Fruit fly (Drosophila melanogaster) whole organism, embryonic: ENCODE data around the gene ZnT77C.
A peak's percentile ranks its signal among the peaks of the same experiment; 100 is the strongest.

Experiments used
- ATbp ChIP-seq: fragments of 200-800 bp; sonication (Bioruptor generic); optimal IDR thresholded peaks from 2 replicates; lab custom pipeline; 2017; ENCODE audit warnings: missing biosample characterization, mild to moderate bottlenecking, missing genetic modification characterization, missing genetic modification reagents
- Ada2b ChIP-seq: fragments of 200-800 bp; sonication (Bioruptor generic); IDR thresholded peaks from 2 replicates; pipeline ENCODE4 v1.3.6; 2022; ENCODE audit warnings: missing biosample characterization, missing genetic modification characterization
- Asciz ChIP-seq: fragments of 200-800 bp; sonication (Bioruptor generic); optimal IDR thresholded peaks from 2 replicates; lab custom pipeline; 2017; ENCODE audit warnings: missing biosample characterization, mild to moderate bottlenecking, missing genetic modification characterization, missing genetic modification reagents
- BtbVII ChIP-seq: fragments of 200-800 bp; sonication (Bioruptor generic); optimal IDR thresholded peaks from 3 replicates; lab custom pipeline; 2017; ENCODE audit warnings: missing biosample characterization, mild to moderate bottlenecking, missing genetic modification characterization
- CG10209 ChIP-seq: fragments of 200-800 bp; sonication (Bioruptor generic); optimal IDR thresholded peaks from 3 replicates; lab custom pipeline; 2017; ENCODE audit warnings: missing biosample characterization, mild to moderate bottlenecking, missing genetic modification characterization, missing genetic modification reagents
- CG10979 ChIP-seq: fragments of 200-800 bp; sonication (Bioruptor generic); optimal IDR thresholded peaks from 2 replicates; lab custom pipeline; 2018; ENCODE audit warnings: missing biosample characterization, mild to moderate bottlenecking, missing genetic modification characterization, moderate library complexity
- CG12155 ChIP-seq: fragments of 200-800 bp; sonication (Bioruptor generic); optimal IDR thresholded peaks from 3 replicates; lab custom pipeline; 2016; ENCODE audit warnings: missing biosample characterization, missing genetic modification characterization
- CG12236 ChIP-seq: fragments of 200-800 bp; sonication (Bioruptor generic); optimal IDR thresholded peaks from 2 replicates; lab custom pipeline; 2016; ENCODE audit warnings: missing biosample characterization, missing genetic modification characterization
- CG12391 ChIP-seq: fragments of 200-800 bp; sonication (Bioruptor generic); optimal IDR thresholded peaks from 3 replicates; lab custom pipeline; 2018; ENCODE audit warnings: missing biosample characterization, mild to moderate bottlenecking, missing genetic modification characterization, moderate library complexity
- CG13624 ChIP-seq: fragments of 200-800 bp; sonication (Bioruptor generic); optimal IDR thresholded peaks from 2 replicates; lab custom pipeline; 2016; ENCODE audit warnings: missing biosample characterization, missing genetic modification characterization
- CG14014 ChIP-seq: fragments of 200-800 bp; sonication (Bioruptor generic); IDR thresholded peaks from 2 replicates; pipeline ENCODE4 v1.3.6; 2022; ENCODE audit warnings: missing biosample characterization, missing genetic modification characterization
- CG14441 ChIP-seq: fragments of 200-800 bp; sonication (Bioruptor generic); IDR thresholded peaks from 2 replicates; pipeline ENCODE4 v1.3.6; 2022; ENCODE audit warnings: missing biosample characterization, missing genetic modification characterization
- CG17328 ChIP-seq: fragments of 200-800 bp; sonication (Bioruptor generic); IDR thresholded peaks from 2 replicates; pipeline ENCODE4 v1.3.6; 2022; ENCODE audit warnings: missing biosample characterization, missing genetic modification characterization
- CG17612 ChIP-seq: fragments of 200-800 bp; sonication (Bioruptor generic); IDR thresholded peaks from 2 replicates; pipeline ENCODE4 v1.3.6; 2022; ENCODE audit warnings: missing biosample characterization, missing genetic modification characterization
- CG18011 ChIP-seq: fragments of 200-800 bp; sonication (Bioruptor generic); optimal IDR thresholded peaks from 2 replicates; lab custom pipeline; 2017; ENCODE audit warnings: missing biosample characterization, missing genetic modification characterization, mild to moderate bottlenecking, moderate library complexity, missing genotype
- CG3281 ChIP-seq: fragments of 200-800 bp; sonication (Bioruptor generic); optimal IDR thresholded peaks from 3 replicates; lab custom pipeline; 2017; ENCODE audit warnings: missing biosample characterization, mild to moderate bottlenecking, missing genetic modification characterization
- CG33557 ChIP-seq: fragments of 200-800 bp; sonication (Bioruptor generic); optimal IDR thresholded peaks from 2 replicates; lab custom pipeline; 2019; ENCODE audit warnings: missing biosample characterization, mild to moderate bottlenecking, missing genetic modification characterization, moderate library complexity
- CG6654 ChIP-seq: fragments of 200-800 bp; sonication (Bioruptor generic); optimal IDR thresholded peaks from 2 replicates; lab custom pipeline; 2017; ENCODE audit warnings: missing biosample characterization, mild to moderate bottlenecking, missing genetic modification characterization
- CG9797 ChIP-seq: fragments of 200-800 bp; sonication (Bioruptor generic); optimal IDR thresholded peaks from 3 replicates; lab custom pipeline; 2018; ENCODE audit warnings: missing biosample characterization, mild to moderate bottlenecking, missing genetic modification characterization
- CoRest ChIP-seq: fragments of 200-800 bp; sonication (Bioruptor generic); optimal IDR thresholded peaks from 3 replicates; lab custom pipeline; 2018; ENCODE audit warnings: missing biosample characterization, mild to moderate bottlenecking, missing genetic modification characterization, moderate library complexity
- Doc2 ChIP-seq: fragments of 200-800 bp; sonication (Bioruptor generic); IDR thresholded peaks from 2 replicates; pipeline ENCODE4 v1.3.6; 2022; ENCODE audit warnings: missing biosample characterization, missing genetic modification characterization
- Eip74EF ChIP-seq, 2 experiments: fragments of 200-800 bp in 1 of 2; fragments of >200 bp in 1 of 2; sonication (Bioruptor generic) in 1 of 2; optimal IDR thresholded peaks; 2 replicates each; lab custom pipeline; 2017 to 2019; ENCODE audit warnings: missing biosample characterization in 2 of 2, missing genetic modification characterization in 2 of 2, mild to moderate bottlenecking in 1 of 2, moderate library complexity in 1 of 2
- Hr39 ChIP-seq: fragments of >200 bp; optimal IDR thresholded peaks from 2 replicates; lab custom pipeline; 2017
- Jarid2 ChIP-seq: fragments of 200-800 bp; sonication (Bioruptor generic); optimal IDR thresholded peaks from 3 replicates; lab custom pipeline; 2017; ENCODE audit warnings: mild to moderate bottlenecking, missing biosample characterization, missing genetic modification reagents, missing genetic modification characterization
- Kr ChIP-seq: fragments of 200-800 bp; sonication (Bioruptor generic); optimal IDR thresholded peaks from 2 replicates; lab custom pipeline; 2017; ENCODE audit warnings: missing biosample characterization, mild to moderate bottlenecking, missing genetic modification characterization
- Meics ChIP-seq: fragments of 200-800 bp; sonication (Bioruptor generic); optimal IDR thresholded peaks from 2 replicates; lab custom pipeline; 2017; ENCODE audit warnings: missing biosample characterization, mild to moderate bottlenecking, missing genetic modification characterization
- NFAT ChIP-seq: fragments of 200-800 bp; sonication (Bioruptor generic); IDR thresholded peaks from 2 replicates; pipeline ENCODE4 v1.3.6; 2022; ENCODE audit warnings: missing biosample characterization, missing genetic modification characterization
- Nf-YA ChIP-seq: fragments of 200-800 bp; sonication (Bioruptor generic); IDR thresholded peaks from 2 replicates; pipeline ENCODE4 v1.3.6; 2022; ENCODE audit warnings: missing biosample characterization, missing genetic modification characterization
- Oaz ChIP-seq: fragments of 200-800 bp; sonication (Bioruptor generic); IDR thresholded peaks from 2 replicates; pipeline ENCODE4 v1.3.6; 2022; ENCODE audit warnings: missing biosample characterization, missing genetic modification characterization
- Sox100B ChIP-seq: fragments of 200-800 bp; sonication (Bioruptor generic); optimal IDR thresholded peaks from 3 replicates; lab custom pipeline; 2018; ENCODE audit warnings: missing biosample characterization, mild to moderate bottlenecking, missing genetic modification characterization
- TFAM ChIP-seq: fragments of 200-800 bp; sonication (Bioruptor generic); optimal IDR thresholded peaks from 2 replicates; lab custom pipeline; 2017; ENCODE audit warnings: missing biosample characterization, missing genetic modification characterization, inconsistent platforms
- Xrp1 ChIP-seq: fragments of 200-800 bp; sonication (Bioruptor generic); IDR thresholded peaks from 2 replicates; pipeline ENCODE4 v1.3.6; 2022; ENCODE audit warnings: missing biosample characterization, missing genetic modification characterization
- ase ChIP-seq: fragments of 200-800 bp; sonication (Bioruptor generic); IDR thresholded peaks from 3 replicates; pipeline ENCODE4 v1.3.6; 2022; ENCODE audit warnings: missing biosample characterization, missing genetic modification characterization
- cwo ChIP-seq: fragments of 200-800 bp; sonication (Bioruptor generic); optimal IDR thresholded peaks from 3 replicates; lab custom pipeline; 2017; ENCODE audit warnings: missing biosample characterization, missing genetic modification characterization, mild to moderate bottlenecking, moderate library complexity, missing genetic modification reagents
- ftz-f1 ChIP-seq: fragments of 200-800 bp; sonication (Bioruptor generic); optimal IDR thresholded peaks from 2 replicates; lab custom pipeline; 2016; ENCODE audit warnings: missing biosample characterization, missing genetic modification characterization
- gce ChIP-seq: fragments of 200-800 bp; sonication (Bioruptor generic); IDR thresholded peaks from 3 replicates; pipeline ENCODE4 v1.3.6; 2022; ENCODE audit warnings: missing biosample characterization, missing genetic modification characterization
- gcm ChIP-seq: fragments of 200-800 bp; sonication (Bioruptor generic); optimal IDR thresholded peaks from 2 replicates; lab custom pipeline; 2019; ENCODE audit warnings: missing biosample characterization, mild to moderate bottlenecking, missing genetic modification characterization, moderate library complexity
- grn ChIP-seq: fragments of 200-800 bp; sonication (Bioruptor generic); optimal IDR thresholded peaks from 3 replicates; lab custom pipeline; 2017; ENCODE audit warnings: missing biosample characterization, missing genetic modification characterization
- ham ChIP-seq: fragments of 200-800 bp; sonication (Bioruptor generic); IDR thresholded peaks from 2 replicates; pipeline ENCODE4 v1.3.6; 2022; ENCODE audit warnings: missing biosample characterization, missing genetic modification characterization
- ken ChIP-seq: fragments of 200-800 bp; sonication (Bioruptor generic); IDR thresholded peaks from 3 replicates; pipeline ENCODE4 v1.3.6; 2022; ENCODE audit warnings: missing biosample characterization, missing genetic modification characterization
- maf-S ChIP-seq: fragments of 200-800 bp; sonication (Bioruptor generic); optimal IDR thresholded peaks from 2 replicates; lab custom pipeline; 2016; ENCODE audit warnings: missing biosample characterization, missing genetic modification characterization
- mirr ChIP-seq: fragments of 200-800 bp; sonication (Bioruptor generic); optimal IDR thresholded peaks from 3 replicates; lab custom pipeline; 2018; ENCODE audit warnings: missing biosample characterization, mild to moderate bottlenecking, missing genetic modification characterization
- nom ChIP-seq: fragments of 200-800 bp; sonication (Bioruptor generic); optimal IDR thresholded peaks from 2 replicates; lab custom pipeline; 2017; ENCODE audit warnings: missing biosample characterization, missing genetic modification characterization, mild to moderate bottlenecking, moderate library complexity, missing genetic modification reagents
- pzg ChIP-seq: fragments of 200-800 bp; sonication (Bioruptor generic); optimal IDR thresholded peaks from 3 replicates; lab custom pipeline; 2018; ENCODE audit warnings: missing biosample characterization, mild to moderate bottlenecking, missing genetic modification characterization, moderate library complexity
- run ChIP-seq: fragments of 200-800 bp; sonication (Bioruptor generic); optimal IDR thresholded peaks from 3 replicates; lab custom pipeline; 2018; ENCODE audit warnings: missing biosample characterization, mild to moderate bottlenecking, missing genetic modification characterization
- salm ChIP-seq: fragments of 200-800 bp; sonication (Bioruptor generic); optimal IDR thresholded peaks from 2 replicates; lab custom pipeline; 2018; ENCODE audit warnings: missing biosample characterization, mild to moderate bottlenecking, missing genetic modification characterization
- sens ChIP-seq: fragments of 200-800 bp; sonication (Bioruptor generic); peaks from one replicate; lab custom pipeline; 2016; ENCODE audit warnings: missing biosample characterization, missing genetic modification characterization
- shn ChIP-seq: fragments of 200-800 bp; sonication (Bioruptor generic); optimal IDR thresholded peaks from 3 replicates; lab custom pipeline; 2016; ENCODE audit warnings: missing biosample characterization, missing genetic modification characterization
- tio ChIP-seq: fragments of 200-800 bp; sonication (Bioruptor generic); optimal IDR thresholded peaks from 2 replicates; lab custom pipeline; 2017; ENCODE audit warnings: missing biosample characterization, missing genetic modification characterization, inconsistent platforms

The ZnT77C gene

dm6 chr3L:20517897-20518804 lies 23.4 kb upstream of the ZnT77C start:
- TF ChIP-seq mirr (GFP tag; lab: Kevin White, UChicago) (peak; percentile 15), Ada2b (GFP tag; lab: Robert Waterston, UW) (peak; percentile 46; the same call in 1 of the 2 replicates), nom (GFP tag; lab: Kevin White, UChicago) (peak; percentile 92), CG12391 (tag; lab: Kevin White, UChicago) (peak; percentile 29), grn (GFP tag; lab: Kevin White, UChicago) (no peak), gce (GFP tag; lab: Robert Waterston, UW) (no peak), salm (tag; lab: Kevin White, UChicago) (no peak), Jarid2 (no peak), CoRest (tag; lab: Kevin White, UChicago) (peak; percentile 1), ham (GFP tag; lab: Robert Waterston, UW) (no peak), CG12155 (GFP tag; lab: Kevin White, UChicago) (peak; percentile 20), CG9797 (GFP tag; lab: Kevin White, UChicago) (no peak), ATbp (GFP tag; lab: Kevin White, UChicago) (peak; percentile 15), CG12236 (GFP tag; lab: Kevin White, UChicago) (no peak), shn (GFP tag; lab: Kevin White, UChicago) (peak; percentile 57), run (tag; lab: Kevin White, UChicago) (no peak), CG10979 (tag; lab: Kevin White, UChicago) (no peak), CG3281 (GFP tag; lab: Kevin White, UChicago) (peak; percentile 47), CG17612 (no peak), CG14014 (GFP tag; lab: Robert Waterston, UW) (0 out of 2 replicates have a peak, but pooled peaks have one; percentile 49), Kr (no peak), ftz-f1 (GFP tag; lab: Kevin White, UChicago) (no peak), maf-S (GFP tag; lab: Kevin White, UChicago) (no peak), BtbVII (GFP tag; lab: Kevin White, UChicago) (no peak), NFAT (GFP tag; lab: Robert Waterston, UW) (no peak), CG18011 (GFP tag; lab: Kevin White, UChicago) (no peak), Nf-YA (GFP tag; lab: Robert Waterston, UW) (no peak), ase (no peak), Eip74EF (GFP tag; optimal IDR thresholded peaks at IDR 0.05; lab: Kevin White, UChicago) (no peak), Sox100B (GFP tag; lab: Kevin White, UChicago) (peak; percentile 10), CG13624 (GFP tag; lab: Kevin White, UChicago) (peak; percentile 66), Xrp1 (GFP tag; lab: Robert Waterston, UW) (peak; percentile 38; the same call in 1 of the 2 replicates), TFAM (GFP tag; lab: Kevin White, UChicago) (no peak), Hr39 (no peak), ken (GFP tag; lab: Robert Waterston, UW) (no peak), CG17328 (0 out of 2 replicates have a peak, but pooled peaks have one; percentile 29), Oaz (no peak), cwo (GFP tag; lab: Kevin White, UChicago) (peak; percentile 28), pzg (GFP tag; lab: Kevin White, UChicago) (no peak), CG33557 (GFP tag; lab: Kevin White, UChicago) (no peak), gcm (GFP tag; lab: Kevin White, UChicago) (no peak), Asciz (GFP tag; lab: Kevin White, UChicago) (no peak), Doc2 (GFP tag; lab: Robert Waterston, UW) (no peak), CG6654 (GFP tag; lab: Kevin White, UChicago) (no peak), Meics (GFP tag; lab: Kevin White, UChicago) (peak; percentile 45), sens (GFP tag; lab: Kevin White, UChicago) (peak; percentile 45), CG10209 (GFP tag; lab: Kevin White, UChicago) (peak; percentile 38), CG14441 (GFP tag; lab: Robert Waterston, UW) (no peak), tio (GFP tag; lab: Kevin White, UChicago) (peak; percentile 21)
